Worm (Caenorhabditis elegans): ENCODE measurements around the gene F53H4.3.

Gene F53H4.3

ce11 chrX:15865868-15866555 lies 21.4 kb downstream of the F53H4.3 start, which contains the start of the genes csb-1 and F53H4.4 (continued):
- TF ChIP-seq vab-7 (GFP tag; IDR thresholded peaks at IDR 0.05), result peak; percentile 15; the same call in 1 of the 2 replicates
- peak in 1 of 2 experiments; percentile 79 for TF ChIP-seq hif-1 (tag; optimal IDR thresholded peaks at IDR 0.05)
- no peak for TF ChIP-seq D1046.2 (GFP tag; IDR thresholded peaks at IDR 0.05)
- no peak for TF ChIP-seq daf-8 (GFP tag; IDR thresholded peaks at IDR 0.05)
- no peak for TF ChIP-seq ceh-32 (tag; optimal IDR thresholded peaks at IDR 0.05; ENCODE audit: poor library complexity)
- no peak for TF ChIP-seq arid-1 (GFP tag; conservative IDR thresholded peaks at IDR 0.05)
- TF ChIP-seq ceh-20 (GFP tag; IDR thresholded peaks at IDR 0.05), result peak; percentile 31; the same call in 1 of the 2 replicates
- TF ChIP-seq nhr-6 (tag; optimal IDR thresholded peaks at IDR 0.05), result peak; percentile 59
- peak; percentile 58; the same call in 1 of the 2 replicates for TF ChIP-seq dmd-6 (GFP tag; IDR thresholded peaks at IDR 0.05)
- no peak for TF ChIP-seq gei-8 (GFP tag; optimal IDR thresholded peaks at IDR 0.05)
- no peak for TF ChIP-seq ZK337.2 (GFP tag; IDR thresholded peaks at IDR 0.05)
- TF ChIP-seq saeg-2 (GFP tag; IDR thresholded peaks at IDR 0.05), result no peak
- TF ChIP-seq nhr-10 (tag; optimal IDR thresholded peaks at IDR 0.05), result no peak
- no peak for TF ChIP-seq lin-1 (GFP tag; IDR thresholded peaks at IDR 0.05)
- TF ChIP-seq mxl-3 (GFP tag; optimal IDR thresholded peaks at IDR 0.05), result peak; percentile 96
- no peak for TF ChIP-seq zag-1 (tag; optimal IDR thresholded peaks at IDR 0.05)
- no peak for TF ChIP-seq spr-3 (GFP tag; optimal IDR thresholded peaks at IDR 0.05)
- no peak for TF ChIP-seq mxl-2 (GFP tag; conservative IDR thresholded peaks at IDR 0.05)
- peak; percentile 85 to 99 for TF ChIP-seq mdl-1 (tag; optimal IDR thresholded peaks at IDR 0.05)
- peak; percentile 98 for TF ChIP-seq hlh-30 (tag; optimal IDR thresholded peaks at IDR 0.05; ENCODE audit: insufficient read depth)
- TF ChIP-seq Y48G9A.11 (GFP tag; IDR thresholded peaks at IDR 0.05), result no peak
- TF ChIP-seq daf-16 (GFP tag; optimal IDR thresholded peaks at IDR 0.05), result no peak
- no peak for TF ChIP-seq daf-16 (tag; optimal IDR thresholded peaks at IDR 0.05)
- TF ChIP-seq lin-39 (tag; optimal IDR thresholded peaks at IDR 0.05), result no peak
- no peak for TF ChIP-seq lin-15B (tag; optimal IDR thresholded peaks at IDR 0.05)
- TF ChIP-seq ZK546.5 (tag; optimal IDR thresholded peaks at IDR 0.05), result no peak
- no peak for TF ChIP-seq madf-9 (GFP tag; conservative IDR thresholded peaks at IDR 0.05)
- TF ChIP-seq Y5F2A.4 (GFP tag; optimal IDR thresholded peaks at IDR 0.05), result no peak
- TF ChIP-seq hmg-1.1 (GFP tag; IDR thresholded peaks at IDR 0.05), result peak; percentile 41; the same call in 1 of the 2 replicates
- TF ChIP-seq nhr-42 (GFP tag; IDR thresholded peaks at IDR 0.05), result no peak
- TF ChIP-seq tag-97 (GFP tag; IDR thresholded peaks at IDR 0.05), result no peak
- peak; percentile 91 for TF ChIP-seq mes-2 (tag; optimal IDR thresholded peaks at IDR 0.05; ENCODE audit: poor library complexity, severe bottlenecking)
- TF ChIP-seq dpl-1 (GFP tag; optimal IDR thresholded peaks at IDR 0.05), result peak; percentile 71
- peak; percentile 85 for TF ChIP-seq T20F7.1 (GFP tag; optimal IDR thresholded peaks at IDR 0.05)
- no peak for TF ChIP-seq F44E2.7 (GFP tag; IDR thresholded peaks at IDR 0.05)
- TF ChIP-seq ceh-28 (tag; optimal IDR thresholded peaks at IDR 0.05), result no peak
- no peak for TF ChIP-seq mdt-29 (GFP tag; IDR thresholded peaks at IDR 0.05)
- no peak for TF ChIP-seq F26F4.8 (GFP tag; conservative IDR thresholded peaks at IDR 0.05)
- no peak for TF ChIP-seq unc-39 (tag; optimal IDR thresholded peaks at IDR 0.05)
- TF ChIP-seq nhr-237 (tag; optimal IDR thresholded peaks at IDR 0.05), result no peak
- no peak for TF ChIP-seq nhr-41 (GFP tag; IDR thresholded peaks at IDR 0.05)
- TF ChIP-seq aha-1 (tag), result peak; percentile 89
- TF ChIP-seq lin-13 (GFP tag; optimal IDR thresholded peaks at IDR 0.05), result peak; percentile 65
- no peak for TF ChIP-seq zfp-3 (GFP tag; conservative IDR thresholded peaks at IDR 0.05)
- TF ChIP-seq nhr-111 (GFP tag; optimal IDR thresholded peaks at IDR 0.05), result no peak
- no peak for TF ChIP-seq php-3 (GFP tag; IDR thresholded peaks at IDR 0.05)
- TF ChIP-seq hlh-11 (tag; optimal IDR thresholded peaks at IDR 0.05), result peak; percentile 73
- no peak for TF ChIP-seq ces-1 (GFP tag; optimal IDR thresholded peaks at IDR 0.05)
- TF ChIP-seq egl-43 (GFP tag; IDR thresholded peaks at IDR 0.05), result no peak
- peak; percentile 28 for TF ChIP-seq F37D6.2 (tag; optimal IDR thresholded peaks at IDR 0.05)

Measured in whole organism, L4 larva.